Fruit fly (Drosophila melanogaster): ENCODE data around the gene Wdr37.

The Wdr37 gene

dm6 chr3R:18361694-18362093 is 40.8 kb downstream of the Wdr37 start, which contains the start of gene hmw:
Gene hmw, plus strand, starts transcription at chr3R:18361994.
- no peak for TF ChIP-seq Eip75B (GFP tag; optimal IDR thresholded peaks at IDR 0.05)
- no peak for TF ChIP-seq Blimp-1 (GFP tag; optimal IDR thresholded peaks at IDR 0.05)
- no peak for TF ChIP-seq CG10631 (GFP tag; optimal IDR thresholded peaks at IDR 0.05)
- no peak for TF ChIP-seq CG8632 (GFP tag; optimal IDR thresholded peaks at IDR 0.05)

- TF ChIP-seq Smox (GFP tag; optimal IDR thresholded peaks at IDR 0.05) (no peak), svp (GFP tag) (peak; percentile 32), eg (GFP tag; IDR thresholded peaks at IDR 0.05) (0 out of 3 replicates have a peak, but pooled peaks have one; percentile 29), salr (GFP tag; optimal IDR thresholded peaks at IDR 0.05) (no peak), fd59A (GFP tag; optimal IDR thresholded peaks at IDR 0.05) (no peak), CG10631 (GFP tag; optimal IDR thresholded peaks at IDR 0.05) (no peak), CG32006 (GFP tag; optimal IDR thresholded peaks at IDR 0.05) (peak; percentile 9), Eip78C (GFP tag) (peak; percentile 65), achi (GFP tag; optimal IDR thresholded peaks at IDR 0.05) (peak; percentile 36)
These were observed 41.8 kb downstream of the Wdr37 start, which contains the start of gene CG15803 for dm6 chr3R:18360630-18361260. Gene CG15803, minus strand, starts transcription at chr3R:18360728.

- TF ChIP-seq CG6792 (GFP tag; optimal IDR thresholded peaks at IDR 0.05): no peak
- no peak for TF ChIP-seq dsx (GFP tag; optimal IDR thresholded peaks at IDR 0.05; ENCODE audit: poor library complexity, severe bottlenecking)
- no peak for TF ChIP-seq net (GFP tag; optimal IDR thresholded peaks at IDR 0.05)
- TF ChIP-seq CG3032 (tag; optimal IDR thresholded peaks at IDR 0.05): no peak
- no peak for TF ChIP-seq Gug (GFP tag; IDR thresholded peaks at IDR 0.05)
- no peak for TF ChIP-seq ss (GFP tag; optimal IDR thresholded peaks at IDR 0.05)
- no peak for TF ChIP-seq CG31627 (GFP tag; optimal IDR thresholded peaks at IDR 0.05)
- TF ChIP-seq dac (GFP tag; optimal IDR thresholded peaks at IDR 0.05): no peak
- TF ChIP-seq Sox102F (GFP tag; optimal IDR thresholded peaks at IDR 0.05): no peak
- no peak for TF ChIP-seq CG3919 (GFP tag; optimal IDR thresholded peaks at IDR 0.05)
- TF ChIP-seq Hr38 (GFP tag; optimal IDR thresholded peaks at IDR 0.05): no peak
These were observed 46.7 kb downstream of the Wdr37 start for dm6 chr3R:18355781-18356180.

Measured in whole organism, prepupa.